Fruit fly (Drosophila melanogaster) whole organism, prepupa: Measurements from ENCODE around the gene CG4287.

Experiments
- Blimp-1 ChIP-seq: fragments of 200-800 bp; sonication (Bioruptor generic); optimal IDR thresholded peaks from 3 replicates; lab custom pipeline; 2017; ENCODE audit warnings: missing biosample characterization, missing genetic modification characterization, mild to moderate bottlenecking, moderate library complexity, missing genetic modification reagents
- CG10631 ChIP-seq: fragments of 200-800 bp; sonication (Bioruptor generic); optimal IDR thresholded peaks from 2 replicates; lab custom pipeline; 2016; ENCODE audit warnings: missing biosample characterization, missing genetic modification characterization
- CG11294 ChIP-seq: fragments of 200-800 bp; sonication (Bioruptor generic); IDR thresholded peaks from 2 replicates; pipeline ENCODE4 v1.3.6; 2022; ENCODE audit warnings: missing biosample characterization, missing genetic modification characterization
- CG11762 ChIP-seq: fragments of 200-800 bp; sonication (Bioruptor generic); optimal IDR thresholded peaks from 3 replicates; lab custom pipeline; 2016; ENCODE audit warnings: missing biosample characterization, missing genetic modification characterization; ENCODE audit not compliant: insufficient read depth
- CG11902 ChIP-seq: fragments of 200-800 bp; sonication (Bioruptor generic); optimal IDR thresholded peaks from 3 replicates; lab custom pipeline; 2016; ENCODE audit warnings: missing biosample characterization, missing genetic modification characterization
- CG16779 ChIP-seq: fragments of 200-800 bp; sonication (Bioruptor generic); optimal IDR thresholded peaks from 3 replicates; lab custom pipeline; 2017; ENCODE audit warnings: missing biosample characterization, mild to moderate bottlenecking, missing genetic modification characterization
- CG3032 ChIP-seq: fragments of 200-800 bp; optimal IDR thresholded peaks from 2 replicates; lab custom pipeline; 2019; ENCODE audit warnings: missing biosample characterization, mild to moderate bottlenecking, missing genetic modification characterization, moderate library complexity
- CG32006 ChIP-seq: fragments of 200-800 bp; sonication (Bioruptor generic); optimal IDR thresholded peaks from 3 replicates; lab custom pipeline; 2017; ENCODE audit warnings: missing biosample characterization, mild to moderate bottlenecking, missing genetic modification characterization
- CG4318 ChIP-seq: fragments of 200-800 bp; sonication (Bioruptor generic); optimal IDR thresholded peaks from 3 replicates; lab custom pipeline; 2017; ENCODE audit warnings: missing biosample characterization, mild to moderate bottlenecking, missing genetic modification characterization
- CG6163 ChIP-seq: fragments of 200-800 bp; sonication (Bioruptor generic); IDR thresholded peaks from 3 replicates; pipeline ENCODE4 v1.3.6; 2022; ENCODE audit warnings: missing biosample characterization, missing genetic modification characterization
- CG6276 ChIP-seq: fragments of 200-800 bp; sonication (Bioruptor generic); optimal IDR thresholded peaks from 2 replicates; lab custom pipeline; 2017; ENCODE audit warnings: missing biosample characterization, mild to moderate bottlenecking, missing genetic modification characterization
- CG6792 ChIP-seq: fragments of 200-800 bp; sonication (Bioruptor generic); optimal IDR thresholded peaks from 3 replicates; lab custom pipeline; 2016; ENCODE audit warnings: missing biosample characterization, missing genetic modification characterization
- CG6808 ChIP-seq: fragments of 200-800 bp; sonication (Bioruptor generic); optimal IDR thresholded peaks from 3 replicates; lab custom pipeline; 2017; ENCODE audit warnings: missing biosample characterization, missing genetic modification characterization, mild to moderate bottlenecking, moderate library complexity, missing genetic modification reagents
- CG7368 ChIP-seq: fragments of 200-800 bp; sonication (Bioruptor generic); optimal IDR thresholded peaks from 3 replicates; lab custom pipeline; 2016; ENCODE audit warnings: missing biosample characterization, missing genetic modification characterization
- CG8319 ChIP-seq: fragments of 200-800 bp; sonication (Bioruptor generic); optimal IDR thresholded peaks from 3 replicates; lab custom pipeline; 2016; ENCODE audit warnings: missing biosample characterization, missing genetic modification characterization
- CG8632 ChIP-seq: fragments of 200-800 bp; sonication (Bioruptor generic); optimal IDR thresholded peaks from 3 replicates; lab custom pipeline; 2016; ENCODE audit warnings: missing biosample characterization, missing genetic modification characterization
- CG9139 ChIP-seq: fragments of 200-800 bp; sonication (Bioruptor generic); optimal IDR thresholded peaks from 3 replicates; lab custom pipeline; 2017; ENCODE audit warnings: missing biosample characterization, mild to moderate bottlenecking, missing genetic modification characterization
- Eip75B ChIP-seq: fragments of 200-800 bp; sonication (Bioruptor generic); optimal IDR thresholded peaks from 3 replicates; lab custom pipeline; 2016; ENCODE audit warnings: missing biosample characterization, missing genetic modification characterization
- Gug ChIP-seq: fragments of 200-800 bp; sonication (Bioruptor generic); IDR thresholded peaks from 2 replicates; pipeline ENCODE4 v1.3.6; 2022; ENCODE audit warnings: missing biosample characterization, missing genetic modification characterization
- Hr38 ChIP-seq: sonication (Bioruptor generic); optimal IDR thresholded peaks from 2 replicates; lab custom pipeline; 2016; ENCODE audit warnings: missing biosample characterization, missing genetic modification characterization
- Hr39 ChIP-seq: fragments of 200-800 bp; sonication (Bioruptor generic); optimal IDR thresholded peaks from 2 replicates; lab custom pipeline; 2016; ENCODE audit warnings: missing biosample characterization, missing genetic modification characterization
- Met ChIP-seq: fragments of 200-800 bp; sonication (Bioruptor generic); optimal IDR thresholded peaks from 3 replicates; lab custom pipeline; 2016; ENCODE audit warnings: missing biosample characterization, missing genetic modification characterization
- Smox ChIP-seq: fragments of 200-800 bp; sonication (Bioruptor generic); optimal IDR thresholded peaks from 3 replicates; lab custom pipeline; 2016; ENCODE audit warnings: missing biosample characterization, missing genetic modification characterization
- Sox102F ChIP-seq: fragments of 200-800 bp; sonication (Bioruptor generic); optimal IDR thresholded peaks from 2 replicates; lab custom pipeline; 2016; ENCODE audit warnings: missing biosample characterization, mild to moderate bottlenecking, missing genetic modification characterization
- Sox14 ChIP-seq: fragments of 200-800 bp; sonication (Bioruptor generic); optimal IDR thresholded peaks from 3 replicates; lab custom pipeline; 2016; ENCODE audit warnings: missing biosample characterization, missing genetic modification characterization
- Sox15 ChIP-seq: fragments of 200-800 bp; sonication (Bioruptor generic); optimal IDR thresholded peaks from 3 replicates; lab custom pipeline; 2016; ENCODE audit warnings: missing biosample characterization, missing genetic modification characterization
- achi ChIP-seq: fragments of 200-800 bp; sonication (Bioruptor generic); optimal IDR thresholded peaks from 3 replicates; lab custom pipeline; 2016; ENCODE audit warnings: missing biosample characterization, missing genetic modification characterization
- acj6 ChIP-seq: fragments of 200-800 bp; sonication (Bioruptor generic); optimal IDR thresholded peaks from 3 replicates; lab custom pipeline; 2016; ENCODE audit warnings: missing biosample characterization, missing genetic modification characterization
- dac ChIP-seq: fragments of 200-800 bp; sonication (Bioruptor generic); optimal IDR thresholded peaks from 2 replicates; lab custom pipeline; 2017; ENCODE audit warnings: missing biosample characterization, mild to moderate bottlenecking, missing genetic modification characterization
- dsx ChIP-seq: fragments of 200-800 bp; optimal IDR thresholded peaks from 3 replicates; lab custom pipeline; 2019; ENCODE audit warnings: missing biosample characterization, mild to moderate bottlenecking, missing genetic modification characterization, moderate library complexity; ENCODE audit not compliant: poor library complexity, severe bottlenecking
- esn ChIP-seq: fragments of 200-800 bp; sonication (Bioruptor generic); optimal IDR thresholded peaks from 2 replicates; lab custom pipeline; 2016; ENCODE audit warnings: missing biosample characterization, mild to moderate bottlenecking, missing genetic modification characterization, moderate library complexity
- fkh ChIP-seq: fragments of 200-800 bp; sonication (Bioruptor generic); optimal IDR thresholded peaks from 3 replicates; lab custom pipeline; 2017; ENCODE audit warnings: missing biosample characterization, mild to moderate bottlenecking, missing genetic modification characterization, moderate library complexity
- lz ChIP-seq: fragments of 200-800 bp; sonication (Bioruptor generic); optimal IDR thresholded peaks from 3 replicates; lab custom pipeline; 2016; ENCODE audit warnings: missing biosample characterization, missing genetic modification characterization
- net ChIP-seq: fragments of 200-800 bp; sonication (Bioruptor generic); optimal IDR thresholded peaks from 3 replicates; lab custom pipeline; 2016; ENCODE audit warnings: missing biosample characterization, missing genetic modification characterization
- pdm3 ChIP-seq: fragments of 200-800 bp; sonication (Bioruptor generic); optimal IDR thresholded peaks from 3 replicates; lab custom pipeline; 2016; ENCODE audit warnings: missing biosample characterization, missing genetic modification characterization
- salr ChIP-seq, 2 experiments: fragments of 200-800 bp; sonication (Bioruptor generic); optimal IDR thresholded peaks; 3 replicates each; lab custom pipeline; 2016 to 2018; ENCODE audit warnings: missing biosample characterization in 2 of 2, missing genetic modification characterization in 2 of 2, mild to moderate bottlenecking in 1 of 2
- ss ChIP-seq, 2 experiments: fragments of 200-800 bp; sonication (Bioruptor generic); optimal IDR thresholded peaks; 2 replicates in 1 of 2; 3 replicates in 1 of 2; lab custom pipeline; 2017 to 2018; ENCODE audit warnings: mild to moderate bottlenecking in 2 of 2, missing biosample characterization in 2 of 2, missing genetic modification characterization in 2 of 2, moderate library complexity in 1 of 2
- svp ChIP-seq: fragments of 200-800 bp; sonication (Bioruptor generic); peaks from one replicate; lab custom pipeline; 2016; ENCODE audit warnings: missing biosample characterization, missing genetic modification characterization
- topi ChIP-seq: fragments of 200-800 bp; sonication (Bioruptor generic); optimal IDR thresholded peaks from 3 replicates; lab custom pipeline; 2016; ENCODE audit warnings: missing biosample characterization, missing genetic modification characterization
- vri ChIP-seq: fragments of 200-800 bp; sonication (Bioruptor generic); optimal IDR thresholded peaks from 3 replicates; lab custom pipeline; 2016; ENCODE audit warnings: missing biosample characterization, mild to moderate bottlenecking, missing genetic modification characterization

CG4287 gene

DNA sequence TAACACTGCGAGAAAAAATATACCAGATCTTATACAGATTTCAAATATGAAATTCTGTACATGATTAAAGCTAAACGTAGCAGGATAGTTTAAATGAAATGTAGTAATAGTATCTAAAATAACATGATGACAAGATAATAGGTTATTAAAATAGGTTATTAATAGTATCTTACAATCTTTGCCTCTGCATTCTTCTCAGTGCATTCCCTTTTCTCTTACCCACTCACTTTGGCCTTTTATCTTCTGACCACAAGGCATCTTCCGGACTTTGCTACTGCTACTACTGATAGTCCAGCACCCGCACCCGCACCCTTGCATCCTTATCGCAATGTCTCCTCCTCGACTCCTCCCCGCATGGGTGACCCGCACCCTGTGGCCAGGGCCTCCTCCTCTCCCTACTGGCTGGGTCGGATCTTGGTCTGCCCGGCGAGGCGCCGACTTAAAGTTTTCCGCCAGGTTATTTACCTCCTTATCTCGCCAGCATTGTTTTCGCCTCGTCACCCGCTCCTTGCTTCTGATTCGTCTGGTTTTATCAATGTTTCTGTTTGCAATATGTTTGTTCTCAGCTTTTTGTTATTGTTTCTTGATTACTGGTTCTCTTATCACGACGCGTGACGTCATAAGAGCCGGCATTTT, 20.9 kb upstream of the CG4287 start (continued):
- peak; percentile 77 for TF ChIP-seq CG11762
- TF ChIP-seq CG6792 (GFP tag; lab: Kevin White, UChicago): peak; percentile 79
- peak; percentile 98 for TF ChIP-seq svp (GFP tag; lab: Kevin White, UChicago)
- TF ChIP-seq dac (GFP tag; lab: Kevin White, UChicago): peak; percentile 57
- peak; percentile 87 for TF ChIP-seq esn (GFP tag; lab: Kevin White, UChicago)
- peak; percentile 58 for TF ChIP-seq Sox15 (GFP tag; lab: Kevin White, UChicago)
- TF ChIP-seq Met (GFP tag; lab: Kevin White, UChicago): peak; percentile 84
- peak; percentile 78; the same call in 2 of the 3 replicates for TF ChIP-seq CG6163
- TF ChIP-seq CG10631 (GFP tag; lab: Kevin White, UChicago): peak; percentile 73
- TF ChIP-seq, all 60 proteins: peak for 58

DNA sequence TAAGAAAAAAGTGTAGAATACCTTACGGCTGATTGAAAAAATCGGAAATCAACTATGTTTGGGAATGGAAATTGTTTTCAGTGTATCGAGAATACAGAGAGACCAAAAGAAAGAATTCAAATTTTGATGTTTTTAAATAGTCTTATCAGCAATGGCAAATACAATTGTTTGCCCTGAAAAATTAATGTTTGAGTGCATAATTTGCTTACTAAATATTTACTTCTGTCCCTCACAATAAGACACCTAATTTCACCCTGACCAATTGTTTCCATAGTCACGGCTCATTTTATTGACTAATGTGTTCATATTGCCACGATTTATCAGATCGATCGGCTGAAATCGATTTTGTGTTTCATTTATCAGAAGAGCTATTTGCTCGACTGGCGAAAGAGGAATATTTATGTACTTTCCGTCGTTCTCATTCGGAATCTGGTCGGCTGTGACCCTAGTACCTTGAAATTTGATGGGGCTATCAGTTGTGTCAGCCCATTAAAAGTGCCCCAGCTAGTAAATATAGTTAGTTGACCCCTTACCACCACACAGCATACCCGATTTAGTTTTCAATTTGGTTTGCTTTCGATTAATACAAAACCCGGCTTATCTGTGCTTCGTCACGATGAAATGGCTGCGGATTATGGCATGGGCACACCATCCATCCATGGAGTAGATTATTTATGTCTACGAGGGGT, 20.0 kb upstream of the CG4287 start:
- TF ChIP-seq CG7368: no peak
- peak; percentile 69 for TF ChIP-seq fkh
- no peak for TF ChIP-seq ss (GFP tag; optimal IDR thresholded peaks at IDR 0.05; lab: Kevin White, UChicago)
- no peak for TF ChIP-seq CG6808 (GFP tag; lab: Kevin White, UChicago)
- no peak for TF ChIP-seq Blimp-1 (GFP tag; lab: Kevin White, UChicago)
- no peak for TF ChIP-seq CG9139 (GFP tag; lab: Kevin White, UChicago)
- peak; percentile 57 for TF ChIP-seq svp (GFP tag; lab: Kevin White, UChicago)
- no peak for TF ChIP-seq Hr39 (GFP tag; lab: Kevin White, UChicago)
- no peak for TF ChIP-seq Smox
- TF ChIP-seq dsx (GFP tag; lab: Kevin White, UChicago): no peak
- TF ChIP-seq CG11902 (GFP tag; lab: Kevin White, UChicago): no peak
- no peak for TF ChIP-seq net
- no peak for TF ChIP-seq CG32006 (GFP tag; lab: Kevin White, UChicago)
- no peak for TF ChIP-seq Hr38 (GFP tag; lab: Kevin White, UChicago)
- TF ChIP-seq Met (GFP tag; lab: Kevin White, UChicago): no peak

- TF ChIP-seq Gug (GFP tag; lab: Robert Waterston, UW) (no peak), achi (GFP tag; lab: Kevin White, UChicago) (no peak), CG11294 (GFP tag; lab: Robert Waterston, UW) (no peak), lz (GFP tag; lab: Kevin White, UChicago) (no peak), Eip75B (GFP tag; lab: Kevin White, UChicago) (no peak), CG8319 (GFP tag; lab: Kevin White, UChicago) (no peak), CG6276 (GFP tag; lab: Kevin White, UChicago) (no peak), CG6792 (GFP tag; lab: Kevin White, UChicago) (no peak)
These were observed 11.5 kb upstream of the CG4287 start for dm6 chr3R:15975170-15975569.

- TF ChIP-seq topi (peak; percentile 75), CG9139 (GFP tag; lab: Kevin White, UChicago) (no peak), achi (GFP tag; lab: Kevin White, UChicago) (peak; percentile 86), CG8632 (peak; percentile 74), CG4318 (GFP tag; lab: Kevin White, UChicago) (peak; percentile 75), Met (GFP tag; lab: Kevin White, UChicago) (peak; percentile 79), CG10631 (GFP tag; lab: Kevin White, UChicago) (peak; percentile 74), svp (GFP tag; lab: Kevin White, UChicago) (peak; percentile 55), CG11294 (GFP tag; lab: Robert Waterston, UW) (no peak), CG6276 (GFP tag; lab: Kevin White, UChicago) (peak; percentile 86), vri (GFP tag; lab: Kevin White, UChicago) (peak; percentile 84), fkh (no peak), Sox102F (peak; percentile 78), Gug (GFP tag; lab: Robert Waterston, UW) (no peak), acj6 (GFP tag; lab: Kevin White, UChicago) (peak; percentile 88), CG6792 (GFP tag; lab: Kevin White, UChicago) (peak; percentile 80), Sox14 (peak; percentile 83), CG3032 (peak; percentile 66), CG8319 (GFP tag; lab: Kevin White, UChicago) (peak; percentile 49), CG32006 (GFP tag; lab: Kevin White, UChicago) (peak; percentile 88), Hr38 (GFP tag; lab: Kevin White, UChicago) (peak; percentile 47), salr (GFP tag; optimal IDR thresholded peaks at IDR 0.05; lab: Kevin White, UChicago) (peak; percentile 57 to 87), net (peak; percentile 90), CG6808 (GFP tag; lab: Kevin White, UChicago) (peak; percentile 61), CG16779 (tag; lab: Kevin White, UChicago) (peak; percentile 40), esn (GFP tag; lab: Kevin White, UChicago) (peak; percentile 78), Eip75B (GFP tag; lab: Kevin White, UChicago) (peak; percentile 79), pdm3 (GFP tag; lab: Kevin White, UChicago) (peak; percentile 87)
These were observed 10.6 kb upstream of the CG4287 start for dm6 chr3R:15974235-15974634.
